Worm (Caenorhabditis elegans) whole organism, L4/young adult: ENCODE measurements around the gene F56B3.11.
"Not testable (repeated sequence)": the region's sequence is repeated elsewhere in the genome, so short reads cannot be mapped to it uniquely, and the experiment has no call there.

Experiments used
- W03F9.2 ChIP-seq: fragments of 150-350 bp; optimal IDR thresholded peaks from 2 replicates; lab custom pipeline; 2014; ENCODE audit warnings: missing biosample characterization, missing genetic modification characterization
- dao-5 ChIP-seq: sonication (generic microtip); optimal IDR thresholded peaks from 2 replicates; lab custom pipeline; 2016; ENCODE audit warnings: missing genotype, missing genetic modification characterization, moderate library complexity, missing compliant biosample characterization
- him-1 ChIP-seq: sonication (generic microtip); optimal IDR thresholded peaks from 2 replicates; lab custom pipeline; 2016; ENCODE audit warnings: missing genotype, missing genetic modification reagents, missing genetic modification characterization, missing compliant biosample characterization

The F56B3.11 gene

ce11 chrIV:807027-807516, 10.7 kb upstream of the F56B3.11 start, which contains the start of gene Y55F3BL.6:
Y55F3BL.6 (minus strand) TSS chrIV:807077.
- no peak for TF ChIP-seq W03F9.2 (tag; lab: Kevin White, UChicago)
- TF ChIP-seq dao-5: no peak
- TF ChIP-seq him-1: no peak

DNA sequence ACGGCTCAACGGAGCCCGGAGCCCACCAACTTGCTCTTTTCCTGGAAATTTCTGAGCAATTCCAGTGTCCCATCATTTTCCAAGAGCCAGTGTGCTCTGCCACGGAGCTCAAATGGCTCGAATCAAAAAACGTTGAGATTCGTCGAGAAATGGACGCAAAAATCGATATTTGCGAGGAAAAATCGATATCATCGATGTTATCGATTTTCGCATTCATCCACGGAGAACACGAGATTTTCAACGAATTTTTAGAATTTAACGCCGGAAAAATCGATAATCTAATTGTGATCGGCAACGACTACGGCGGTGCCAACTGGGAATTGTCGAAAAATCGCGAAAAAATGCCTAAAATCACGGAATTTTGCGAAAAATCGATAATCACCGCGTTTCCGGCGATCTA, 9.3 kb upstream of the F56B3.11 start:
- TF ChIP-seq W03F9.2 (tag; lab: Kevin White, UChicago) (no peak), him-1 (no peak), dao-5 (no peak)

DNA sequence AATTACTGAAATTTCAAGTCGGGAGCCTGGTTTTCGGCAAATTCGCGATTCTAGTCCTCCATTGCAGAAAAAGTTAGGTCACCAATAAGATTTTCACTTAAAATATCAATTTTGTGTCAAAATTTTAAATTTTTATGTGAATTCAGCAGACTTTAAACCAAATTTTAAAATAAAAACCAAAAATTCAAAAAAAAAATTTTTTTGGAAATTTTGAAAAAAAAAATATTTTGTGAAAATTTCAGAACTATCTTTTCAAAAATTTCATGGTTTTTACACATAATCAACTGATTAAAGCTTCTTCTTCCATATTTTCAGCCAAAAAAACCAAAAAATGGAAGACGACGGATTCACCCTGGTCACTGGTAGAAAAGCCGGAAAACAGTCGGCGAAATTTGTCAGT, 8.4 kb upstream of the F56B3.11 start, which contains the start of gene Y55F3BL.4:
Y55F3BL.4 (plus strand) TSS at position 301 of the 400 bp plus-strand sequence.
- no peak for TF ChIP-seq W03F9.2 (tag; lab: Kevin White, UChicago)
- TF ChIP-seq him-1: no peak
- no peak for TF ChIP-seq dao-5

DNA sequence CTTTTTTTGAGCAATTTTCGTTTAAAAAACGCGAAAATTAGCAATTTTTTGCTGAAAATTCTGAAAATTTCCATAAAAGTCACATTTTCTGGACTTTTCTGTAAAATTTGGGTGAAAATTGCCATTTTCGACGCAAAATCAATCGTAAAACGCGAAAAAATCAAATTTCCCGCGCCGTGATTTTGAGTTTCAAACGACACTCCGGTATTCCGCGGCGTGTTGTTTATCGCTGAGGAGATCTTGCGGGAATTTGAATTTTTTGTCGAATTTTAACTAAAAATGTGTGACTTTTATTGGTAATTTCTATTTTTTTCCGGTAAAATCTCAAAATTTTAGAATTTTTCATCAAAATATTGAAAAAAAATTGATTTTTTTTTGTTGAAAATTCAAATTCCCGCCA, 4.8 kb upstream of the F56B3.11 start:
- TF ChIP-seq W03F9.2 (tag; lab: Kevin White, UChicago) (no peak), dao-5 (no peak), him-1 (no peak)

DNA sequence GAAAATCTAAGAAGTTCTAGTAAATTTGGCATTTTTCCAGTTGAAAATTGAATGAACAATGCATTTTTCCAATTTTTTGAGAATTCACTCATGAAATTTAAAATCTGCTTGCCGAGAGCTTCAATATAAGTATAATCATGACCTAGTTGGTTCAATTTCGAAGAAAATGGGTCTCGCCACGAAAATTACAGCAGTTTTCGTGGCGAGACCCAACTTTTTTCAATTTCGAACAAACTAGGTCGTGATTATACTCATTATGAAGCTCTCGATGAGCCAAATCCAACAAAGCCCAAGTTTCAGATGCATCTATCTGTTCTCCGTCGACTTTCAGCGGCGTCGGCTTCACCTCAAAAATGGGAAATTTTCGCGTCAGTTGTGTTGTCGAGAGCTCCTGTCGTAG, 4.1 kb upstream of the F56B3.11 start, which contains the start of gene mrpl-46:
mrpl-46 (plus strand) TSS at position 301 of the 400 bp plus-strand sequence.
- TF ChIP-seq W03F9.2 (tag; lab: Kevin White, UChicago) (no peak), dao-5 (no peak), him-1 (no peak)

DNA sequence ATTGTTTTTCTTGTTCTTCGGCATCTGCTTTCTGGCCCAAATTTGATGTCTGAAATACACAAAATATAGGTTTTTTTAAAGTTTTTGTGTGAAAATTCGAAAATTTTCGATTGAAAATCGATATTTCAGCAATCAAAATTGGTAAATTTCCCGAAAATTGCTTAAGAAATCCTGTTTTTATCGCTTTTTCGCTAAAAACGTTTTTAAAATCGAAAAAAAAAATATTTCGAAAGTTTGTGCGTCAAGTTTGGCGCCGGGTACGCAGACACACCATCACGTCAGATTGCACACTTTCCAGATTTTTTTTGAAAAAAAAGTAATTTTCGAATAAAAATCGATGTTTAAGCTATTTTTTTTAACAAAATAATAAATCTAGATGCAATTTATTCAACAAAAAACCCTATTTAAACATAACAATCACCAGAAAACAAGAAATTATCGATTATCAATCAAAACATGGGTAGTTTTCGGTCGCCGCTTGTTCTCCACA, 943 bp downstream of the F56B3.11 start, which contains the start of gene skr-18:
skr-18 (minus strand) TSS at position 51 of the 490 bp plus-strand sequence.
- TF ChIP-seq dao-5: no peak
- TF ChIP-seq W03F9.2 (tag; lab: Kevin White, UChicago): no peak
- TF ChIP-seq him-1: no peak

ce11 chrIV:794275-794674, 2.1 kb downstream of the F56B3.11 start, which contains the start of gene F56B3.4:
F56B3.4 (minus strand) TSS chrIV:794275.
- TF ChIP-seq dao-5: no peak
- no peak for TF ChIP-seq him-1
- no peak for TF ChIP-seq W03F9.2 (tag; lab: Kevin White, UChicago)

DNA sequence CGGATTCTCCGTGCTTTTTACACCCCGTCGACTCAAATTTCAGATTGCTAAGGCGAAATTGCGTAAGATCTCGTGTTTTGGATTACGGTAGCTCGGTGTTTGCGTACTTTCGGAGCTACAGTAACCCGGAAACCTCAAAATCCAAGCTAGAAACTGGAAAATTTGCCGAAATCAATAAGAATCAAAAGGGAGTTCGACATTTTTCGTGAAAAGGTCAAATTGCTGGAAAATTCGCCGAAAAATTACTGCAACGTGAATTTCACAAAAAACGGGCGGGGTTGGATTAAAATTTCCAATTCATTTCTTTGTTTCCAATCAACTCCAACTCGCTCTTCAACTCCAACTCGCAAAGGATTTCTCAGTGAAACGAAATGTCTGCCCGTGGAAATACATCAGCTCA, 8.6 kb downstream of the F56B3.11 start, which contains the start of gene F56B3.6:
F56B3.6 (plus strand) TSS at position 301 of the 400 bp plus-strand sequence.
- TF ChIP-seq him-1: no peak
- TF ChIP-seq W03F9.2 (tag; lab: Kevin White, UChicago): no peak

ce11 chrIV:782393-782792, 14.0 kb downstream of the F56B3.11 start:
- TF ChIP-seq W03F9.2 (tag; lab: Kevin White, UChicago): no peak
- TF ChIP-seq him-1: no peak
- no peak for TF ChIP-seq dao-5

- TF ChIP-seq him-1: no peak
- TF ChIP-seq W03F9.2 (tag; lab: Kevin White, UChicago): no peak
- no peak for TF ChIP-seq dao-5
These were observed 17.9 kb downstream of the F56B3.11 start, which contains the start of gene ugt-52 for ce11 chrIV:778484-778883. ugt-52 (plus strand) TSS chrIV:778784.

- no peak for TF ChIP-seq W03F9.2 (tag; lab: Kevin White, UChicago)
- TF ChIP-seq him-1: no peak
- no peak for TF ChIP-seq dao-5
These were observed 22.8 kb downstream of the F56B3.11 start for ce11 chrIV:773580-773979.

- no peak for TF ChIP-seq him-1
- no peak for TF ChIP-seq dao-5
- no peak for TF ChIP-seq W03F9.2 (tag; lab: Kevin White, UChicago)
These were observed 23.4 kb downstream of the F56B3.11 start, which contains the start of gene mrpl-2 for ce11 chrIV:772931-773330. mrpl-2 (plus strand) TSS chrIV:773237.

- TF ChIP-seq W03F9.2 (tag; lab: Kevin White, UChicago); him-1; dao-5: not testable (repeated sequence)
These were observed 25.3 kb downstream of the F56B3.11 start, which contains the start of gene F56B3.9 for ce11 chrIV:771061-771460. F56B3.9 (plus strand) TSS chrIV:771361.

- TF ChIP-seq W03F9.2 (tag; lab: Kevin White, UChicago) (no peak), dao-5 (no peak), him-1 (no peak)
These were observed 28.1 kb downstream of the F56B3.11 start, which contains the start of gene F56B3.2 for ce11 chrIV:768312-768711. F56B3.2 (minus strand) TSS chrIV:768584.

ce11 chrIV:763377-764063, 32.9 kb downstream of the F56B3.11 start, which contains the start of gene col-103:
col-103 (minus strand) TSS chrIV:763678.
- no peak for TF ChIP-seq dao-5
- TF ChIP-seq him-1: no peak
- no peak for TF ChIP-seq W03F9.2 (tag; lab: Kevin White, UChicago)
